Worm (Caenorhabditis elegans): Measurements from ENCODE around the gene M03F8.5.

Gene M03F8.5

DNA sequence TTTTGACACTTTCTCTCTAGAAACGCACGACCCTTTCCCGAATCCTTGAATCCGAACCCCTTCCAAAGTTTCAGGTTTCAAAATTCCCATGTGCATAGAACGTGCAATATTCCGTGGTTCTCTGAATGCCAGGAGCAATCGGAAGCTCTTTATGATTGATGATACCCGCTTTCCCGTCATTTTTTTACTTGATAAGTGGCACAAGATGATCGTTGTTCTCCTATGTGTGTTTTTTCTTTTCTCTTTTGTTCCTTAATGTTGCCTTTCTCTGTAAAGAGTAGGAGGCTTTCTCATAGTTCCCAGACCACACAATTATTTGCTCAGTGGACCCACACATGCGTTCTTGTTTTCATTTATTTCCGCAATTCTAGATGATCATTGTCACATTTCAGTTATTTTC lies 47.8 kb downstream of the M03F8.5 start:
- no peak for TF ChIP-seq nfya-1 (tag; optimal IDR thresholded peaks at IDR 0.05)
- no peak for TF ChIP-seq Y22D7AL.16 (tag; optimal IDR thresholded peaks at IDR 0.05)
- TF ChIP-seq ets-4 (tag; optimal IDR thresholded peaks at IDR 0.05) = no peak
- no peak for TF ChIP-seq dve-1 (tag; optimal IDR thresholded peaks at IDR 0.05)
- TF ChIP-seq pax-1 (tag; optimal IDR thresholded peaks at IDR 0.05) = no peak

- TF ChIP-seq ceh-2 (tag; optimal IDR thresholded peaks at IDR 0.05) (no peak), hlh-6 (tag; optimal IDR thresholded peaks at IDR 0.05) (no peak), ceh-48 (tag; optimal IDR thresholded peaks at IDR 0.05) (no peak), pha-4 (tag; optimal IDR thresholded peaks at IDR 0.05) (no peak), elt-2 (tag; optimal IDR thresholded peaks at IDR 0.05) (no peak), ceh-19 (GFP tag; optimal IDR thresholded peaks at IDR 0.05) (no peak), nhr-11 (tag; optimal IDR thresholded peaks at IDR 0.05) (no peak), ref-2 (tag; optimal IDR thresholded peaks at IDR 0.05) (no peak), ahr-1 (tag; optimal IDR thresholded peaks at IDR 0.05) (no peak), ceh-24 (tag; optimal IDR thresholded peaks at IDR 0.05) (no peak), dve-1 (tag; optimal IDR thresholded peaks at IDR 0.05) (no peak), pat-9 (tag; optimal IDR thresholded peaks at IDR 0.05) (no peak), elt-4 (tag; optimal IDR thresholded peaks at IDR 0.05) (no peak), unc-86 (tag; optimal IDR thresholded peaks at IDR 0.05) (no peak), fax-1 (tag; optimal IDR thresholded peaks at IDR 0.05) (no peak)
Measured at ce11 chrV:5883735-5884134, 52.9 kb downstream of the M03F8.5 start, which contains the start of gene C04E6.8. Gene C04E6.8 (minus strand): TSS chrV:5883835.
